Worm (Caenorhabditis elegans) whole organism, L4 larva: ENCODE data around the gene srx-87.

Experiments used
- F37D6.2 ChIP-seq: sonication (generic microtip); optimal IDR thresholded peaks from 2 replicates; lab custom pipeline; 2016; ENCODE audit warnings: mild to moderate bottlenecking, missing genetic modification characterization, missing compliant biosample characterization
- Y75B8A.6 ChIP-seq: fragments of 200-800 bp; sonication (Bioruptor generic); IDR thresholded peaks from 2 replicates; pipeline ENCODE4 v1.3.6; 2022; ENCODE audit warnings: missing genetic modification reagents, missing genetic modification characterization, missing compliant biosample characterization
- ZK546.5 ChIP-seq, 2 experiments: sonication (generic microtip); optimal IDR thresholded peaks; 2 replicates each; lab custom pipeline; 2017; ENCODE audit warnings: missing biosample characterization in 2 of 2, missing genetic modification characterization in 2 of 2
- aha-1 ChIP-seq: fragments of 150-350 bp; peaks from one replicate; lab custom pipeline; 2014; ENCODE audit warnings: missing biosample characterization, missing genetic modification characterization
- ceh-28 ChIP-seq: fragments of 150-350 bp; optimal IDR thresholded peaks from 2 replicates; lab custom pipeline; 2014; ENCODE audit warnings: missing biosample characterization, missing genetic modification reagents, missing genetic modification characterization
- ceh-32 ChIP-seq: sonication (generic microtip); optimal IDR thresholded peaks from 2 replicates; lab custom pipeline; 2016; ENCODE audit warnings: mild to moderate bottlenecking, missing genetic modification characterization, missing compliant biosample characterization; ENCODE audit not compliant: poor library complexity
- ceh-44 ChIP-seq: fragments of 200-800 bp; sonication (Bioruptor generic); IDR thresholded peaks from 2 replicates; pipeline ENCODE4 v1.3.6; 2022; ENCODE audit warnings: missing genetic modification reagents, missing genetic modification characterization, missing compliant biosample characterization
- ceh-62 ChIP-seq: sonication (generic microtip); optimal IDR thresholded peaks from 2 replicates; lab custom pipeline; 2017; ENCODE audit warnings: missing biosample characterization, missing genetic modification characterization
- ceh-82 ChIP-seq: sonication (generic microtip); optimal IDR thresholded peaks from 2 replicates; lab custom pipeline; 2017; ENCODE audit warnings: missing biosample characterization, missing genetic modification characterization
- ces-1 ChIP-seq: fragments of 150-350 bp; sonication (generic microtip); optimal IDR thresholded peaks from 4 replicates; lab custom pipeline; 2014; ENCODE audit warnings: missing biosample characterization, missing genetic modification reagents, missing genetic modification characterization
- cey-2 ChIP-seq: sonication (generic microtip); optimal IDR thresholded peaks from 3 replicates; lab custom pipeline; 2017; ENCODE audit warnings: missing genetic modification characterization, mild to moderate bottlenecking, missing compliant biosample characterization, antibody characterized with exemption, borderline replicate concordance; ENCODE audit not compliant: insufficient read depth
- ctbp-1 ChIP-seq: fragments of 200-800 bp; sonication (Bioruptor generic); IDR thresholded peaks from 2 replicates; pipeline ENCODE4 v1.3.6; 2022; ENCODE audit warnings: missing genetic modification reagents, missing genetic modification characterization, missing compliant biosample characterization
- daf-19 ChIP-seq: fragments of 200-800 bp; sonication (Bioruptor generic); conservative IDR thresholded peaks from 2 replicates; pipeline ENCODE4 v1.3.6; 2022; ENCODE audit warnings: missing genetic modification characterization, missing compliant biosample characterization
- daf-8 ChIP-seq: fragments of 200-800 bp; sonication (Bioruptor generic); IDR thresholded peaks from 2 replicates; pipeline ENCODE4 v1.3.6; 2022; ENCODE audit warnings: missing genetic modification characterization, missing compliant biosample characterization
- dmd-8 ChIP-seq: fragments of 200-800 bp; sonication (Bioruptor generic); IDR thresholded peaks from 2 replicates; pipeline ENCODE4 v1.3.6; 2022; ENCODE audit warnings: missing genetic modification characterization, missing compliant biosample characterization
- dpl-1 ChIP-seq: fragments of 150-350 bp; optimal IDR thresholded peaks from 2 replicates; lab custom pipeline; 2014; ENCODE audit warnings: missing biosample characterization, missing genetic modification reagents, missing genetic modification characterization
- egl-27 ChIP-seq: sonication (generic microtip); optimal IDR thresholded peaks from 3 replicates; lab custom pipeline; 2017; ENCODE audit warnings: missing biosample characterization, missing genetic modification reagents, missing genetic modification characterization
- egl-43 ChIP-seq: fragments of 200-800 bp; sonication (Bioruptor generic); IDR thresholded peaks from 2 replicates; pipeline ENCODE4 v1.3.6; 2022; ENCODE audit warnings: missing genetic modification reagents, missing genetic modification characterization, missing compliant biosample characterization
- fkh-10 ChIP-seq: fragments of 150-350 bp; optimal IDR thresholded peaks from 2 replicates; lab custom pipeline; 2014; ENCODE audit warnings: missing biosample characterization, missing genetic modification reagents, missing genetic modification characterization
- hlh-11 ChIP-seq: fragments of 200-800 bp; sonication (Bioruptor generic); optimal IDR thresholded peaks from 2 replicates; lab custom pipeline; 2018; ENCODE audit warnings: mild to moderate bottlenecking, missing genetic modification characterization, missing compliant biosample characterization
- hlh-30 ChIP-seq: sonication (generic microtip); optimal IDR thresholded peaks from 2 replicates; lab custom pipeline; 2017; ENCODE audit warnings: antibody characterized with exemption, mild to moderate bottlenecking, missing genetic modification characterization, missing compliant biosample characterization; ENCODE audit not compliant: insufficient read depth
- lim-7 ChIP-seq: fragments of 200-800 bp; sonication (Bioruptor generic); IDR thresholded peaks from 2 replicates; pipeline ENCODE4 v1.3.6; 2022; ENCODE audit warnings: missing genetic modification characterization, missing compliant biosample characterization
- lin-1 ChIP-seq: fragments of 200-800 bp; sonication (Bioruptor generic); IDR thresholded peaks from 2 replicates; pipeline ENCODE4 v1.3.6; 2022; ENCODE audit warnings: missing genetic modification reagents, missing genetic modification characterization, missing compliant biosample characterization
- lin-13 ChIP-seq: fragments of 150-350 bp; optimal IDR thresholded peaks from 2 replicates; lab custom pipeline; 2014; ENCODE audit warnings: missing biosample characterization, missing genetic modification reagents, missing genetic modification characterization
- lin-29 ChIP-seq: fragments of 200-800 bp; sonication (Bioruptor generic); IDR thresholded peaks from 2 replicates; pipeline ENCODE4 v1.3.6; 2022; ENCODE audit warnings: missing genetic modification reagents, missing genetic modification characterization, missing compliant biosample characterization
- lin-38 ChIP-seq: fragments of 200-800 bp; sonication (Bioruptor generic); IDR thresholded peaks from 2 replicates; pipeline ENCODE4 v1.3.6; 2022; ENCODE audit warnings: missing genetic modification reagents, missing genetic modification characterization, missing compliant biosample characterization
- madf-5 ChIP-seq, 2 experiments: fragments of 200-800 bp; sonication (Bioruptor generic); IDR thresholded peaks; 2 replicates each; pipeline ENCODE4 v1.3.6; 2022; ENCODE audit warnings: missing compliant biosample characterization in 2 of 2, missing genetic modification characterization in 2 of 2
- madf-9 ChIP-seq: fragments of 200-800 bp; sonication (Bioruptor generic); conservative IDR thresholded peaks from 2 replicates; pipeline ENCODE4 v1.3.6; 2022; ENCODE audit warnings: missing genetic modification reagents, missing genetic modification characterization, missing compliant biosample characterization
- mdl-1 ChIP-seq, 2 experiments: fragments of 150-350 bp in 1 of 2; sonication (generic microtip) in 1 of 2; optimal IDR thresholded peaks; 2 replicates each; lab custom pipeline; 2014 to 2017; ENCODE audit warnings: missing biosample characterization in 2 of 2, missing genetic modification characterization in 2 of 2
- mep-1 ChIP-seq: fragments of 150-350 bp; sonication (generic microtip); optimal IDR thresholded peaks from 3 replicates; lab custom pipeline; 2014; ENCODE audit warnings: missing biosample characterization, missing genetic modification characterization
- mes-2 ChIP-seq: sonication (generic microtip); optimal IDR thresholded peaks from 2 replicates; lab custom pipeline; 2016; ENCODE audit warnings: missing genotype, mild to moderate bottlenecking, missing genetic modification characterization, missing compliant biosample characterization; ENCODE audit not compliant: poor library complexity, severe bottlenecking
- mxl-2 ChIP-seq: fragments of 200-800 bp; sonication (Bioruptor generic); conservative IDR thresholded peaks from 2 replicates; pipeline ENCODE4 v1.3.6; 2022; ENCODE audit warnings: missing genetic modification reagents, missing genetic modification characterization, missing compliant biosample characterization
- mxl-3 ChIP-seq: fragments of 200-800 bp; sonication (Bioruptor generic); optimal IDR thresholded peaks from 2 replicates; lab custom pipeline; 2018; ENCODE audit warnings: mild to moderate bottlenecking, missing genetic modification characterization, missing compliant biosample characterization
- nhr-237 ChIP-seq: sonication (generic microtip); optimal IDR thresholded peaks from 2 replicates; lab custom pipeline; 2017; ENCODE audit warnings: missing biosample characterization, missing genetic modification characterization
- nhr-25 ChIP-seq: sonication (generic microtip); optimal IDR thresholded peaks from 2 replicates; lab custom pipeline; 2017; ENCODE audit warnings: missing genetic modification characterization, mild to moderate bottlenecking, missing compliant biosample characterization, antibody characterized with exemption, moderate library complexity, borderline replicate concordance; ENCODE audit not compliant: insufficient read depth
- nhr-28 ChIP-seq: fragments of 150-350 bp; optimal IDR thresholded peaks from 2 replicates; lab custom pipeline; 2014; ENCODE audit warnings: missing biosample characterization, missing genetic modification characterization
- nhr-42 ChIP-seq: fragments of 200-800 bp; sonication (Bioruptor generic); IDR thresholded peaks from 2 replicates; pipeline ENCODE4 v1.3.6; 2022; ENCODE audit warnings: missing genetic modification characterization, missing compliant biosample characterization
- nhr-6 ChIP-seq: fragments of 150-350 bp; optimal IDR thresholded peaks from 2 replicates; lab custom pipeline; 2014; ENCODE audit warnings: missing biosample characterization, missing genetic modification characterization
- nhr-76 ChIP-seq: fragments of 150-350 bp; optimal IDR thresholded peaks from 2 replicates; lab custom pipeline; 2014; ENCODE audit warnings: missing biosample characterization, missing genetic modification characterization
- nhr-77 ChIP-seq: fragments of 150-350 bp; optimal IDR thresholded peaks from 2 replicates; lab custom pipeline; 2014; ENCODE audit warnings: missing biosample characterization, missing genetic modification characterization
- snpc-4 ChIP-seq: fragments of 150-350 bp; optimal IDR thresholded peaks from 2 replicates; lab custom pipeline; 2014; ENCODE audit warnings: missing biosample characterization, missing genetic modification characterization
- tag-97 ChIP-seq: fragments of 200-800 bp; sonication (Bioruptor generic); IDR thresholded peaks from 2 replicates; pipeline ENCODE4 v1.3.6; 2022; ENCODE audit warnings: missing genetic modification characterization, missing compliant biosample characterization
- tra-1 ChIP-seq: fragments of 200-800 bp; sonication (Bioruptor generic); IDR thresholded peaks from 2 replicates; pipeline ENCODE4 v1.3.6; 2022; ENCODE audit warnings: missing genetic modification reagents, missing genetic modification characterization, missing compliant biosample characterization
- unc-39 ChIP-seq: sonication (generic microtip); optimal IDR thresholded peaks from 2 replicates; lab custom pipeline; 2017; ENCODE audit warnings: missing biosample characterization, missing genetic modification characterization
- vab-7 ChIP-seq: fragments of 200-800 bp; sonication (Bioruptor generic); IDR thresholded peaks from 2 replicates; pipeline ENCODE4 v1.3.6; 2022; ENCODE audit warnings: missing genetic modification reagents, missing genetic modification characterization, missing compliant biosample characterization
- zfp-3 ChIP-seq: fragments of 200-800 bp; sonication (Bioruptor generic); conservative IDR thresholded peaks from 2 replicates; pipeline ENCODE4 v1.3.6; 2022; ENCODE audit warnings: missing genetic modification reagents, missing genetic modification characterization, missing compliant biosample characterization
- zip-11 ChIP-seq: fragments of 200-800 bp; sonication (Bioruptor generic); IDR thresholded peaks from 2 replicates; pipeline ENCODE4 v1.3.6; 2022; ENCODE audit warnings: missing genetic modification characterization, missing compliant biosample characterization
- zip-2 ChIP-seq: fragments of 150-350 bp; optimal IDR thresholded peaks from 2 replicates; lab custom pipeline; 2014; ENCODE audit warnings: missing biosample characterization, missing genetic modification characterization
- ztf-7 ChIP-seq: fragments of 150-350 bp; optimal IDR thresholded peaks from 2 replicates; lab custom pipeline; 2014; ENCODE audit warnings: missing biosample characterization, missing genetic modification characterization

The srx-87 gene

ce11 chrV:11531100-11531499 lies 33.6 kb upstream of the srx-87 start (continued):
- TF ChIP-seq daf-8 (GFP tag; lab: Robert Waterston, UW) (no peak), mep-1 (peak; percentile 50), tag-97 (GFP tag; lab: Robert Waterston, UW) (no peak), mes-2 (tag; lab: Kevin White, UChicago) (peak; percentile 3), mdl-1 (tag; optimal IDR thresholded peaks at IDR 0.05; lab: Kevin White, UChicago) (peak in 1 of 2 experiments; percentile 7), lin-38 (GFP tag; lab: Robert Waterston, UW) (0 out of 2 replicates have a peak, but pooled peaks have one; percentile 27), ceh-32 (no peak), ceh-28 (tag; lab: Kevin White, UChicago) (no peak), hlh-30 (peak; percentile 82)

- TF ChIP-seq ces-1 = no peak
- TF ChIP-seq lim-7 (GFP tag; lab: Robert Waterston, UW) = no peak
- TF ChIP-seq fkh-10 = no peak
- TF ChIP-seq Y75B8A.6 (GFP tag; lab: Robert Waterston, UW) = no peak
- no peak for TF ChIP-seq F37D6.2 (tag; lab: Kevin White, UChicago)
- no peak for TF ChIP-seq ceh-44 (GFP tag; lab: Robert Waterston, UW)
- TF ChIP-seq vab-7 (GFP tag; lab: Robert Waterston, UW) = no peak
- TF ChIP-seq nhr-77 (tag; lab: Kevin White, UChicago) = peak; percentile 40
- peak; percentile 81 for TF ChIP-seq tra-1 (GFP tag; lab: Robert Waterston, UW)
- TF ChIP-seq ctbp-1 (GFP tag; lab: Robert Waterston, UW) = peak; percentile 43; the same call in 1 of the 2 replicates
- TF ChIP-seq nhr-25 (tag; lab: Kevin White, UChicago) = peak; percentile 80
- TF ChIP-seq zip-11 (GFP tag; lab: Robert Waterston, UW) = no peak
- TF ChIP-seq daf-19 (GFP tag; lab: Robert Waterston, UW) = no peak
- peak; percentile 4 for TF ChIP-seq cey-2
- TF ChIP-seq madf-5 (GFP tag; IDR thresholded peaks at IDR 0.05; lab: Robert Waterston, UW) = no peak
- peak; percentile 98 for TF ChIP-seq mxl-3 (GFP tag; lab: Kevin White, UChicago)
- TF ChIP-seq ZK546.5 (tag; optimal IDR thresholded peaks at IDR 0.05; lab: Kevin White, UChicago) = no peak
- no peak for TF ChIP-seq tag-97 (GFP tag; lab: Robert Waterston, UW)
- no peak for TF ChIP-seq ztf-7 (tag; lab: Kevin White, UChicago)
- no peak for TF ChIP-seq ceh-82 (tag; lab: Kevin White, UChicago)
- peak; percentile 40 for TF ChIP-seq nhr-6
- peak; percentile 30 for TF ChIP-seq lin-13
- no peak for TF ChIP-seq nhr-42 (GFP tag; lab: Robert Waterston, UW)
- TF ChIP-seq mdl-1 (tag; optimal IDR thresholded peaks at IDR 0.05; lab: Kevin White, UChicago) = peak; percentile 78 to 96
- TF ChIP-seq dmd-8 (GFP tag; lab: Robert Waterston, UW) = no peak
- peak; percentile 99 for TF ChIP-seq hlh-11 (tag; lab: Kevin White, UChicago)
- peak; percentile 32; the same call in 1 of the 2 replicates for TF ChIP-seq madf-9 (GFP tag; lab: Robert Waterston, UW)
- 0 out of 2 replicates have a peak, but pooled peaks have one; percentile 29 for TF ChIP-seq lin-29 (GFP tag; lab: Robert Waterston, UW)
- TF ChIP-seq nhr-28 (tag; lab: Kevin White, UChicago) = peak; percentile 94
- TF ChIP-seq egl-43 (GFP tag; lab: Robert Waterston, UW) = no peak
- no peak for TF ChIP-seq dpl-1 (GFP tag; lab: Kevin White, UChicago)
- no peak for TF ChIP-seq egl-27 (tag; lab: Kevin White, UChicago)
- TF ChIP-seq nhr-237 (tag; lab: Kevin White, UChicago) = no peak
- peak; percentile 43; the same call in 1 of the 2 replicates for TF ChIP-seq zfp-3 (GFP tag; lab: Robert Waterston, UW)
- peak; percentile 88 for TF ChIP-seq aha-1 (tag; lab: Kevin White, UChicago)
- TF ChIP-seq mxl-2 (GFP tag; lab: Robert Waterston, UW) = no peak
- no peak for TF ChIP-seq zip-2
- TF ChIP-seq ceh-62 (tag; lab: Kevin White, UChicago) = no peak
- TF ChIP-seq lin-1 = peak; percentile 64
- TF ChIP-seq unc-39 (tag; lab: Kevin White, UChicago) = no peak
- TF ChIP-seq nhr-76 (tag; lab: Kevin White, UChicago) = no peak
- no peak for TF ChIP-seq snpc-4 (tag; lab: Kevin White, UChicago)
Measured at ce11 chrV:11531831-11532534, 32.7 kb upstream of the srx-87 start.
